Fruit fly (Drosophila melanogaster) whole organism, pupa: ENCODE measurements around the gene RhoGAP15B.
A peak's percentile ranks its signal among the peaks of the same experiment; 100 is the strongest.

ENCODE experiments used
- CG13204 ChIP-seq: fragments of 200-800 bp; sonication (Bioruptor generic); optimal IDR thresholded peaks from 2 replicates; lab custom pipeline; 2018; ENCODE audit warnings: missing biosample characterization, mild to moderate bottlenecking, missing genetic modification characterization, moderate library complexity
- CG15710 ChIP-seq: fragments of 200-800 bp; sonication (Bioruptor generic); optimal IDR thresholded peaks from 2 replicates; lab custom pipeline; 2018; ENCODE audit warnings: missing biosample characterization, mild to moderate bottlenecking, missing genetic modification characterization, moderate library complexity
- CG34367 ChIP-seq: fragments of 200-800 bp; sonication (Bioruptor generic); optimal IDR thresholded peaks from 2 replicates; lab custom pipeline; 2018; ENCODE audit warnings: missing biosample characterization, mild to moderate bottlenecking, missing genetic modification characterization
- CG4496 ChIP-seq: fragments of 200-800 bp; sonication (Bioruptor generic); IDR thresholded peaks from 3 replicates; pipeline ENCODE4 v1.3.6; 2022; ENCODE audit warnings: missing biosample characterization, missing genetic modification characterization
- D1 ChIP-seq: fragments of 200-800 bp; sonication (Bioruptor generic); optimal IDR thresholded peaks from 2 replicates; lab custom pipeline; 2018; ENCODE audit warnings: missing biosample characterization, mild to moderate bottlenecking, missing genetic modification characterization, moderate library complexity
- EcR ChIP-seq: fragments of 200-800 bp; sonication (Bioruptor generic); optimal IDR thresholded peaks from 3 replicates; lab custom pipeline; 2019; ENCODE audit warnings: missing biosample characterization, missing genetic modification characterization, mild to moderate bottlenecking, moderate library complexity, missing genetic modification reagents
- Ets98B ChIP-seq: fragments of 200-800 bp; sonication (Bioruptor generic); IDR thresholded peaks from 2 replicates; pipeline ENCODE4 v1.3.6; 2022; ENCODE audit warnings: missing biosample characterization, missing genetic modification characterization
- Pif1A ChIP-seq: fragments of 200-800 bp; sonication (Bioruptor generic); optimal IDR thresholded peaks from 3 replicates; lab custom pipeline; 2016; ENCODE audit warnings: missing biosample characterization, missing genetic modification characterization
- Pif1B ChIP-seq: fragments of 200-800 bp; sonication (Bioruptor generic); optimal IDR thresholded peaks from 3 replicates; lab custom pipeline; 2016; ENCODE audit warnings: missing biosample characterization, missing genetic modification characterization

DNA sequence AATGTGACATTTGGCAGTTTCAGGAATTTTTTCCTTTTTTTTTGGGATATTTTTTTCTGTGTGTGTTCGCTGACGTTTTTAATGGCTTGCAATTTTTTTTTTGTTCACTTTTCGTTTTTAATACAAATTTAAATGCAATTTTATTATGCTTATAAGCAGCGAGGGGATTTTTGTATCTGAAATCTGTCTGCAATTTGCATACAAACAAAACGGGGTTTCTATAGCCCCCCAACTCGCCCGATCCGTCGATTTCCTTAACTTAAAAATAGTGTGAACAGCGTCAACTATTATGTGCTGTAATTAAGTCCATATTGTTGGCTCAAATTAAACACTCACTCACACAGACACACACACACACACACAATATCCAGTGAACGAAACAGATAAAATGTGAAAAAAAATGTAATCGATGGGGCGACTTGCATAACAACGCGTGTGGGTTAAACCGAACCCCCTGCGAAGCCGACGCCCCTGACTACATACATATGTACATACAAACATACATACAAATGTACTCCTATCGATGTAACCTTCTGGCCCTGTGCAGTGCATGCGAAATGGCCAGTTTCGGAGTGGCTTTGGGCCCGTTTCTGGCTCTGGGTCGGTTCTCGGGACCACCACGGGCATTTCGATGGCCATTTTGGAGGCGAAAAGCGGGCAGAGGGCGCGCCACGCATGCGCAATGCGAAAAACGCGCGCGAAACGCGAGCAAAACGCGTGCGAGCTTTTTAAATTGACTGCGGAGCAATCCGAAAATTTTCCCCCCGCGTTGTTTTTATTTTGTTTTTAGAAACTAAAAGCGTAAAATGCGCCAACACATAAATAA, 10.9 kb upstream of the RhoGAP15B start:
- TF ChIP-seq CG15710 (tag; lab: Kevin White, UChicago) (peak; percentile 16), CG13204 (GFP tag; lab: Kevin White, UChicago) (no peak), Pif1B (no peak), D1 (tag; lab: Kevin White, UChicago) (no peak), CG4496 (GFP tag; lab: Robert Waterston, UW) (no peak), EcR (GFP tag; lab: Kevin White, UChicago) (no peak), Pif1A (GFP tag; lab: Kevin White, UChicago) (no peak), Ets98B (GFP tag; lab: Robert Waterston, UW) (no peak; the same call in 1 of the 2 replicates), CG34367 (peak; percentile 29)
